Fruit fly (Drosophila melanogaster): ENCODE data around the gene for.

DNA sequence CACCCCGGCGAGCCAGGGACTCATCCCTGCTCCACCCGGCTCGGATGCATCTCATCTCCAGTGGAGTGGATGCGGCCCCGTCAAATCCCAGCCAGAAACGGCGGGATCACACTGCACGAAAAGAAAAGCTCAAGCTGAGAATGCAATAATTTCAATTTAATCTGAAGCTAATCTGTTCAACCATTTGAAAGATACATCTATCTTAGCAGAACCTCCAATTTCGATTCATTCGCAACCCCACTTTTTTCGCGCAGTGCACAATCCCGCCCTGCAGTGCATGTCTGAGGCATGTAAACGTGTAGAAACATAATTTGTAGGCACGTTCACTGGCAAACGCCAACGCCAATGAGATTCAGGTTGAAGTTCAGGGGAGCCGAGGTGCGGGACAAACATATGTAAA lies 58.3 kb downstream of the for start:
- TF ChIP-seq Dfd (GFP tag; optimal IDR thresholded peaks at IDR 0.05) (no peak), Dif (GFP tag; optimal IDR thresholded peaks at IDR 0.05; ENCODE audit: partially characterized antibody) (no peak), h (GFP tag; optimal IDR thresholded peaks at IDR 0.05) (peak; percentile 36), foxo (GFP tag; optimal IDR thresholded peaks at IDR 0.05) (peak in 1 of 2 experiments; percentile 58), Hr83 (GFP tag; optimal IDR thresholded peaks at IDR 0.05; ENCODE audit: poor library complexity, severe bottlenecking) (no peak)
